Worm (Caenorhabditis elegans) whole organism, early embryonic: ENCODE results near the gene C04A11.2.

Experiments
- B0310.2 ChIP-seq: sonication (generic microtip); optimal IDR thresholded peaks from 2 replicates; lab custom pipeline; 2016; ENCODE audit warnings: mild to moderate bottlenecking, missing genetic modification characterization, missing compliant biosample characterization
- F13C5.2 ChIP-seq: sonication (generic microtip); optimal IDR thresholded peaks from 2 replicates; lab custom pipeline; 2017; ENCODE audit warnings: mild to moderate bottlenecking, missing genetic modification characterization, inconsistent platforms, missing compliant biosample characterization
- aly-1 ChIP-seq: sonication (generic microtip); optimal IDR thresholded peaks from 2 replicates; lab custom pipeline; 2016; ENCODE audit warnings: missing genetic modification characterization, missing compliant biosample characterization
- ama-1 ChIP-seq: fragments of 150-350 bp; optimal IDR thresholded peaks from 2 replicates; lab custom pipeline; 2014
- ceh-13 ChIP-seq: fragments of 200-800 bp; sonication (Bioruptor generic); optimal IDR thresholded peaks from 2 replicates; lab custom pipeline; 2018; ENCODE audit warnings: mild to moderate bottlenecking, missing genetic modification characterization, missing compliant biosample characterization
- ceh-36 ChIP-seq: sonication (generic microtip); optimal IDR thresholded peaks from 2 replicates; lab custom pipeline; 2016; ENCODE audit warnings: missing genetic modification characterization, inconsistent platforms, missing compliant biosample characterization
- ets-7 ChIP-seq: sonication (generic microtip); optimal IDR thresholded peaks from 2 replicates; lab custom pipeline; 2016; ENCODE audit warnings: missing genotype, missing genetic modification characterization, missing compliant biosample characterization
- flt-1 ChIP-seq: fragments of 200-800 bp; sonication (Bioruptor generic); IDR thresholded peaks from 2 replicates; pipeline ENCODE4 v1.3.6; 2022; ENCODE audit warnings: missing genetic modification characterization, missing compliant biosample characterization
- hmbx-1 ChIP-seq: sonication (generic microtip); optimal IDR thresholded peaks from 2 replicates; lab custom pipeline; 2016; ENCODE audit warnings: mild to moderate bottlenecking, missing genetic modification characterization, missing compliant biosample characterization
- hmg-4 ChIP-seq: fragments of 200-800 bp; sonication (Bioruptor generic); optimal IDR thresholded peaks from 2 replicates; lab custom pipeline; 2018; ENCODE audit warnings: mild to moderate bottlenecking, missing genetic modification characterization, missing compliant biosample characterization
- hnd-1 ChIP-seq: sonication (generic microtip); optimal IDR thresholded peaks from 2 replicates; lab custom pipeline; 2016; ENCODE audit warnings: missing genetic modification characterization, missing compliant biosample characterization
- pes-1 ChIP-seq: fragments of 200-800 bp; sonication (Bioruptor generic); IDR thresholded peaks from 2 replicates; pipeline ENCODE4 v1.3.6; 2022; ENCODE audit warnings: missing genetic modification reagents, missing genetic modification characterization, missing compliant biosample characterization
- scrt-1 ChIP-seq: fragments of 200-800 bp; sonication (Bioruptor generic); IDR thresholded peaks from 2 replicates; pipeline ENCODE4 v1.3.6; 2022; ENCODE audit warnings: missing genetic modification characterization, missing compliant biosample characterization
- sea-1 ChIP-seq: fragments of 200-800 bp; sonication (Bioruptor generic); conservative IDR thresholded peaks from 2 replicates; pipeline ENCODE4 v1.3.6; 2022; ENCODE audit warnings: missing genetic modification characterization, missing compliant biosample characterization
- tbx-11 ChIP-seq: fragments of 200-800 bp; sonication (Bioruptor generic); IDR thresholded peaks from 2 replicates; pipeline ENCODE4 v1.3.6; 2022; ENCODE audit warnings: missing genetic modification characterization, missing compliant biosample characterization
- tbx-37 ChIP-seq: fragments of 200-800 bp; sonication (Bioruptor generic); conservative IDR thresholded peaks from 2 replicates; pipeline ENCODE4 v1.3.6; 2022; ENCODE audit warnings: missing genetic modification reagents, missing genetic modification characterization, missing compliant biosample characterization
- tra-4 ChIP-seq: sonication (generic microtip); optimal IDR thresholded peaks from 2 replicates; lab custom pipeline; 2017; ENCODE audit warnings: missing genetic modification characterization, missing compliant biosample characterization

C04A11.2 gene

ce11 chrX:13687111-13687512 lies 18.5 kb upstream of the C04A11.2 start:
- no peak for TF ChIP-seq scrt-1 (GFP tag; lab: Robert Waterston, UW)
- TF ChIP-seq ama-1 (lab: Kevin White, UChicago), result no peak
- peak; percentile 30 for TF ChIP-seq aly-1 (tag; lab: Kevin White, UChicago)
- TF ChIP-seq ets-7 (tag; lab: Kevin White, UChicago), result no peak
- no peak for TF ChIP-seq ceh-36 (tag; lab: Kevin White, UChicago)
- TF ChIP-seq hmbx-1 (tag; lab: Kevin White, UChicago), result no peak
- no peak for TF ChIP-seq B0310.2 (tag; lab: Kevin White, UChicago)
- TF ChIP-seq pes-1 (GFP tag; lab: Robert Waterston, UW), result no peak
- TF ChIP-seq F13C5.2, result peak; percentile 7
- peak; percentile 36 for TF ChIP-seq hmg-4 (GFP tag; lab: Kevin White, UChicago)
- TF ChIP-seq hnd-1 (tag; lab: Kevin White, UChicago), result no peak
- no peak for TF ChIP-seq sea-1 (GFP tag; lab: Robert Waterston, UW)
- TF ChIP-seq tbx-37 (GFP tag; lab: Robert Waterston, UW), result no peak
- no peak for TF ChIP-seq tra-4 (tag; lab: Kevin White, UChicago)
- no peak for TF ChIP-seq tbx-11 (GFP tag; lab: Robert Waterston, UW)
- TF ChIP-seq flt-1, result no peak
- no peak for TF ChIP-seq ceh-13 (GFP tag; lab: Kevin White, UChicago)

ce11 chrX:13685725-13686124 lies 17.1 kb upstream of the C04A11.2 start:
- TF ChIP-seq pes-1 (GFP tag; lab: Robert Waterston, UW) (no peak), hnd-1 (tag; lab: Kevin White, UChicago) (no peak), ama-1 (lab: Kevin White, UChicago) (no peak), scrt-1 (GFP tag; lab: Robert Waterston, UW) (no peak), hmbx-1 (tag; lab: Kevin White, UChicago) (no peak), tra-4 (tag; lab: Kevin White, UChicago) (no peak), sea-1 (GFP tag; lab: Robert Waterston, UW) (no peak), hmg-4 (GFP tag; lab: Kevin White, UChicago) (no peak), F13C5.2 (no peak), B0310.2 (tag; lab: Kevin White, UChicago) (no peak), flt-1 (no peak), aly-1 (tag; lab: Kevin White, UChicago) (no peak)

ce11 chrX:13676892-13677291 lies 8.3 kb upstream of the C04A11.2 start, which contains the start of gene gck-4:
gck-4 (plus strand) TSS chrX:13677192.
- no peak for TF ChIP-seq ceh-36 (tag; lab: Kevin White, UChicago)

ce11 chrX:13675444-13675843 lies 6.8 kb upstream of the C04A11.2 start:
- TF ChIP-seq tbx-37 (GFP tag; lab: Robert Waterston, UW) (no peak), tbx-11 (GFP tag; lab: Robert Waterston, UW) (no peak), pes-1 (GFP tag; lab: Robert Waterston, UW) (no peak), sea-1 (GFP tag; lab: Robert Waterston, UW) (no peak), B0310.2 (tag; lab: Kevin White, UChicago) (peak; percentile 34), hmg-4 (GFP tag; lab: Kevin White, UChicago) (peak; percentile 68)

ce11 chrX:13672622-13673021 lies 4.0 kb upstream of the C04A11.2 start:
- TF ChIP-seq ets-7 (tag; lab: Kevin White, UChicago), result no peak
- TF ChIP-seq flt-1, result no peak
- no peak for TF ChIP-seq hmg-4 (GFP tag; lab: Kevin White, UChicago)
- no peak for TF ChIP-seq tbx-11 (GFP tag; lab: Robert Waterston, UW)
- no peak for TF ChIP-seq scrt-1 (GFP tag; lab: Robert Waterston, UW)
- TF ChIP-seq aly-1 (tag; lab: Kevin White, UChicago), result no peak
- no peak for TF ChIP-seq tbx-37 (GFP tag; lab: Robert Waterston, UW)
- TF ChIP-seq tra-4 (tag; lab: Kevin White, UChicago), result no peak

ce11 chrX:13670966-13671365 lies 2.3 kb upstream of the C04A11.2 start:
- TF ChIP-seq pes-1 (GFP tag; lab: Robert Waterston, UW) (no peak), flt-1 (no peak), sea-1 (GFP tag; lab: Robert Waterston, UW) (no peak)

- TF ChIP-seq B0310.2 (tag; lab: Kevin White, UChicago) (no peak), pes-1 (GFP tag; lab: Robert Waterston, UW) (no peak), hnd-1 (tag; lab: Kevin White, UChicago) (no peak), hmg-4 (GFP tag; lab: Kevin White, UChicago) (no peak), aly-1 (tag; lab: Kevin White, UChicago) (no peak), tbx-37 (GFP tag; lab: Robert Waterston, UW) (no peak), sea-1 (GFP tag; lab: Robert Waterston, UW) (no peak), F13C5.2 (no peak)
Observed at ce11 chrX:13669641-13670040, 1.0 kb upstream of the C04A11.2 start.

- TF ChIP-seq sea-1 (GFP tag; lab: Robert Waterston, UW) (no peak), F13C5.2 (no peak), ama-1 (lab: Kevin White, UChicago) (no peak), flt-1 (no peak), hmbx-1 (tag; lab: Kevin White, UChicago) (no peak), pes-1 (GFP tag; lab: Robert Waterston, UW) (no peak)
Observed at ce11 chrX:13666864-13667263, 1.8 kb downstream of the C04A11.2 start.
